Fruit fly (Drosophila melanogaster) S2 (cell line): ENCODE measurements around the gene Moe.

ENCODE experiments used
- CG8478 ChIP-seq: fragments of >200 bp; optimal IDR thresholded peaks from 2 replicates; lab custom pipeline; 2018
- CTCF ChIP-seq, 2 experiments: fragments of >200 bp; optimal IDR thresholded peaks; 2 replicates each; lab custom pipeline; 2018

DNA sequence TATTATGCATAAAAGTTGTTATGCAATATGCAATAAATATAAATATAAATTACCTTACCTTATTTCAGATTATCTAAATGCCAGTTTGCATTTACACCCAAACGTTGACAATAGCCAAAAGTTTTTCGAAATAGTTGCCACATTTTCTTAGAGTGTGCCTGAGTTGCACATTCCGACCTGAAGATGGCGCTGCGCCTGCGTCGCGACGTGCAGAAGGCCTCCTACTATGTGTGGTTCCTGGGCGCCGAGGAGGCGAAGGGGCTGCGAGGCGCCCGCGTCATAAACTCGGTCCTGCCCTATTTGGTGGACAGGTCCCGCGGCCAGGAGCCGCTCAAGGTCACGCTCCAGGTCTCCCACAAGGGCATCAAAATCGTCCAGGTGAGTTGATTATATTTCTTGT, 30.7 kb downstream of the Moe start:
- TF ChIP-seq CG8478 (lab: Kevin White, UChicago) (no peak), CTCF (optimal IDR thresholded peaks at IDR 0.05; lab: Kevin White, UChicago) (peak; percentile 74 to 77)
